Worm (Caenorhabditis elegans): ENCODE results near the gene mltn-9.
A peak's percentile ranks its signal among the peaks of the same experiment; 100 is the strongest.

mltn-9 gene

DNA sequence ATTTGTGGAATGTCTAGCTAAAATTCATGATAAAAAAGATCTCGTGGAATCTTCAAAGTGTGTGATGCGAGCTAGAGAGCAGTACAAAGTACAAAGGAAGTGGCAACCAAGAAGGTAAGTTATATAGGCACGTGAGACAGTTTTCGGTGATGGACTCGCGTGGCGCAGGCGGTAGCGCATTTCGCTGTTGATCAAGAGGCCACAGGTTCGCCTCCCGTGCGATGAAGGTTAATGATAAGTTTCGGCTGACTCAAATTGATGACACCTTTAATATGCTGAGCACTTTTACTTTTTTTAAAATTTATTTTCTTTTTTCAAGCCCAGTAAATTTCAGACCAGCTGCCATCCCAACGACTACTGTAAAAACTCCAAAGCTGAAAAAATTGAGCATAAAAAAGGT lies 1.1 kb downstream of the mltn-9 start (continued):
- TF ChIP-seq snpc-4 (GFP tag; optimal IDR thresholded peaks at IDR 0.05): no peak
- no peak for TF ChIP-seq snpc-4 (tag; optimal IDR thresholded peaks at IDR 0.05)
- TF ChIP-seq ztf-3 (GFP tag; optimal IDR thresholded peaks at IDR 0.05): no peak
- TF ChIP-seq hmg-1.2 (GFP tag; IDR thresholded peaks at IDR 0.05): peak; percentile 61
- TF ChIP-seq hlh-12 (tag; optimal IDR thresholded peaks at IDR 0.05): peak; percentile 73
- peak; percentile 64 for TF ChIP-seq him-1 (tag; optimal IDR thresholded peaks at IDR 0.05)
- TF ChIP-seq rec-8 (tag; optimal IDR thresholded peaks at IDR 0.05): peak; percentile 77 to 87
- peak; percentile 41 for TF ChIP-seq madf-10 (tag; optimal IDR thresholded peaks at IDR 0.05)
- TF ChIP-seq nhr-179 (tag; optimal IDR thresholded peaks at IDR 0.05): peak; percentile 3
- no peak for TF ChIP-seq sdz-38 (tag; optimal IDR thresholded peaks at IDR 0.05)
- peak; percentile 69 for TF ChIP-seq athp-1 (tag; optimal IDR thresholded peaks at IDR 0.05)
- peak; percentile 15 for TF ChIP-seq somi-1 (GFP tag; optimal IDR thresholded peaks at IDR 0.05)
- peak; percentile 96 for TF ChIP-seq lin-26 (GFP tag; IDR thresholded peaks at IDR 0.05)
- TF ChIP-seq ztf-6 (GFP tag; IDR thresholded peaks at IDR 0.05): 0 out of 2 replicates have a peak, but pooled peaks have one; percentile 67
- TF ChIP-seq ceh-91 (GFP tag; IDR thresholded peaks at IDR 0.05): no peak
- peak; percentile 70 for TF ChIP-seq ztf-18 (tag; optimal IDR thresholded peaks at IDR 0.05)
- TF ChIP-seq ztf-25 (GFP tag; IDR thresholded peaks at IDR 0.05): peak; percentile 87; the same call in 1 of the 2 replicates
- TF ChIP-seq let-526 (GFP tag; IDR thresholded peaks at IDR 0.05): no peak
- no peak for TF ChIP-seq lag-1 (GFP tag; IDR thresholded peaks at IDR 0.05)
- no peak for TF ChIP-seq dpff-1 (tag; optimal IDR thresholded peaks at IDR 0.05)
- TF ChIP-seq B0261.1 (tag; optimal IDR thresholded peaks at IDR 0.05): peak; percentile 75
- TF ChIP-seq atf-7 (tag; optimal IDR thresholded peaks at IDR 0.05): no peak
- peak; percentile 88; the same call in 1 of the 2 replicates for TF ChIP-seq cebp-2 (GFP tag; IDR thresholded peaks at IDR 0.05)
- TF ChIP-seq zim-3 (tag; optimal IDR thresholded peaks at IDR 0.05): peak; percentile 69
- peak; percentile 90 for TF ChIP-seq tbp1 (GFP tag; optimal IDR thresholded peaks at IDR 0.05)
- no peak for TF ChIP-seq nfya-1 (tag; optimal IDR thresholded peaks at IDR 0.05; ENCODE audit: borderline replicate concordance, insufficient read depth)
- no peak for TF ChIP-seq ceh-100 (GFP tag; IDR thresholded peaks at IDR 0.05)
- TF ChIP-seq hmg-20 (GFP tag; IDR thresholded peaks at IDR 0.05): 0 out of 2 replicates have a peak, but pooled peaks have one; percentile 25
- no peak for TF ChIP-seq ztf-22 (GFP tag; optimal IDR thresholded peaks at IDR 0.05)
- TF ChIP-seq C17E4.6 (GFP tag; IDR thresholded peaks at IDR 0.05): 0 out of 2 replicates have a peak, but pooled peaks have one; percentile 15
- TF ChIP-seq tlf-1 (GFP tag; optimal IDR thresholded peaks at IDR 0.05): peak; percentile 21
- TF ChIP-seq mcd-1 (GFP tag; IDR thresholded peaks at IDR 0.05): peak; percentile 55

DNA sequence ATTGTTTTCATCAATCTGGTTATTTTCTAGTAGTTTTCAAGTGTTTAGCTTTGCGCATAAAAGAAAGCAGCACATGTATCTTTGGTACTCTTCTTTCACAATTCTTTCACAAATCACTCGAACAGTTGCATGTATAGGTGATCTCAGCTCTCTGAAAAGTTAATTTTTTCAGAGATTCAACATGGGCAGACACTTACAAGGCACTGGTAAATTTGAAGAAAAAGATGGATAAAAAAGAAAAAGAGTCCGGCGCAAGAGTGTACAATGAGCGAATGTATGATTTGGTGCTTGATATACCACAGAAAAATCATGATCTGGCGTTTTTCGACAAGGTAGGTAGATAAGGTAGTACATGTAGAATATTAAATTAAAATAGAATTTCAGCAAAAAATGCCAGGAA lies 2.3 kb downstream of the mltn-9 start:
- no peak for TF ChIP-seq somi-1 (GFP tag; optimal IDR thresholded peaks at IDR 0.05)

ce11 chrII:14618764-14619163 lies 2.9 kb downstream of the mltn-9 start:
- TF ChIP-seq attf-6 (GFP tag; IDR thresholded peaks at IDR 0.05) (no peak), mes-4 (tag; optimal IDR thresholded peaks at IDR 0.05) (no peak), sdz-38 (tag; optimal IDR thresholded peaks at IDR 0.05) (no peak), him-1 (tag; optimal IDR thresholded peaks at IDR 0.05) (no peak), mcd-1 (GFP tag; IDR thresholded peaks at IDR 0.05) (no peak), hmg-20 (GFP tag; IDR thresholded peaks at IDR 0.05) (no peak), mel-28 (tag; optimal IDR thresholded peaks at IDR 0.05; ENCODE audit: borderline replicate concordance) (no peak), hsf-1 (GFP tag; IDR thresholded peaks at IDR 0.05) (no peak), tlf-1 (GFP tag; optimal IDR thresholded peaks at IDR 0.05) (no peak), snpc-3.4 (tag; optimal IDR thresholded peaks at IDR 0.05) (no peak), egl-18 (GFP tag; IDR thresholded peaks at IDR 0.05) (no peak), cebp-1 (GFP tag; IDR thresholded peaks at IDR 0.05) (no peak), cebp-1 (tag; optimal IDR thresholded peaks at IDR 0.05) (no peak), B0035.1 (tag; optimal IDR thresholded peaks at IDR 0.05) (no peak), zim-3 (tag; optimal IDR thresholded peaks at IDR 0.05) (no peak), ztf-6 (GFP tag; IDR thresholded peaks at IDR 0.05) (no peak), dox-1 (GFP tag; IDR thresholded peaks at IDR 0.05) (no peak), let-607 (tag; optimal IDR thresholded peaks at IDR 0.05) (no peak), B0261.1 (tag; optimal IDR thresholded peaks at IDR 0.05) (no peak), nfyb-1 (GFP tag; IDR thresholded peaks at IDR 0.05) (no peak), tbx-9 (tag; optimal IDR thresholded peaks at IDR 0.05; ENCODE audit: borderline replicate concordance) (no peak)
